Fruit fly (Drosophila melanogaster) whole organism, embryonic: Measurements from ENCODE around the gene bark.
A peak's percentile ranks its signal among the peaks of the same experiment; 100 is the strongest.

Experiments used
- B-H1 ChIP-seq: fragments of 200-800 bp; sonication (Bioruptor generic); IDR thresholded peaks from 3 replicates; pipeline ENCODE4 v1.3.6; 2022; ENCODE audit warnings: missing biosample characterization, missing genetic modification characterization
- Bgb ChIP-seq: fragments of 200-800 bp; sonication (Bioruptor generic); IDR thresholded peaks from 2 replicates; pipeline ENCODE4 v1.3.6; 2022; ENCODE audit warnings: missing biosample characterization, missing genetic modification characterization; ENCODE audit not compliant: partially characterized antibody
- BtbVII ChIP-seq: fragments of 200-800 bp; sonication (Bioruptor generic); optimal IDR thresholded peaks from 3 replicates; lab custom pipeline; 2017; ENCODE audit warnings: missing biosample characterization, mild to moderate bottlenecking, missing genetic modification characterization
- Bteb2 ChIP-seq: fragments of 200-800 bp; sonication (Bioruptor generic); optimal IDR thresholded peaks from 2 replicates; lab custom pipeline; 2016; ENCODE audit warnings: missing biosample characterization, missing genetic modification characterization
- CG10654 ChIP-seq: fragments of 200-800 bp; sonication (Bioruptor generic); optimal IDR thresholded peaks from 2 replicates; lab custom pipeline; 2016; ENCODE audit warnings: missing biosample characterization, missing genetic modification characterization
- CG12155 ChIP-seq: fragments of 200-800 bp; sonication (Bioruptor generic); optimal IDR thresholded peaks from 3 replicates; lab custom pipeline; 2016; ENCODE audit warnings: missing biosample characterization, missing genetic modification characterization
- CG14441 ChIP-seq: fragments of 200-800 bp; sonication (Bioruptor generic); IDR thresholded peaks from 2 replicates; pipeline ENCODE4 v1.3.6; 2022; ENCODE audit warnings: missing biosample characterization, missing genetic modification characterization
- CG15696 ChIP-seq: fragments of 200-800 bp; sonication (Bioruptor generic); optimal IDR thresholded peaks from 2 replicates; lab custom pipeline; 2019; ENCODE audit warnings: missing biosample characterization, mild to moderate bottlenecking, missing genetic modification characterization, moderate library complexity
- CG16863 ChIP-seq: fragments of 200-800 bp; sonication (Bioruptor generic); optimal IDR thresholded peaks from 3 replicates; lab custom pipeline; 2016; ENCODE audit warnings: missing biosample characterization, missing genetic modification characterization
- CG17361 ChIP-seq: fragments of 200-800 bp; sonication (Bioruptor generic); IDR thresholded peaks from 3 replicates; pipeline ENCODE4 v1.3.6; 2022; ENCODE audit warnings: missing biosample characterization, missing genetic modification characterization
- CG2120 ChIP-seq: fragments of 200-800 bp; sonication (Bioruptor generic); optimal IDR thresholded peaks from 3 replicates; lab custom pipeline; 2016; ENCODE audit warnings: missing biosample characterization, missing genetic modification characterization
- CG32772 ChIP-seq: fragments of 200-800 bp; sonication (Bioruptor generic); IDR thresholded peaks from 2 replicates; pipeline ENCODE4 v1.3.6; 2022; ENCODE audit warnings: missing biosample characterization, missing genetic modification characterization
- CG6654 ChIP-seq: fragments of 200-800 bp; sonication (Bioruptor generic); optimal IDR thresholded peaks from 2 replicates; lab custom pipeline; 2017; ENCODE audit warnings: missing biosample characterization, mild to moderate bottlenecking, missing genetic modification characterization
- CG7271 ChIP-seq: fragments of 200-800 bp; sonication (Bioruptor generic); optimal IDR thresholded peaks from 2 replicates; lab custom pipeline; 2018; ENCODE audit warnings: missing biosample characterization, mild to moderate bottlenecking, missing genetic modification characterization, moderate library complexity
- CG7839 ChIP-seq: fragments of 200-800 bp; sonication (Bioruptor generic); optimal IDR thresholded peaks from 3 replicates; lab custom pipeline; 2018; ENCODE audit warnings: missing biosample characterization, mild to moderate bottlenecking, missing genetic modification characterization, moderate library complexity
- CG8290 ChIP-seq, 3 experiments: fragments of 200-800 bp; sonication (Bioruptor generic); optimal IDR thresholded peaks; 2 replicates each; lab custom pipeline; 2016 to 2019; ENCODE audit warnings: missing biosample characterization in 3 of 3, missing genetic modification characterization in 3 of 3, mild to moderate bottlenecking in 2 of 3, moderate library complexity in 1 of 3
- CG8924 ChIP-seq: fragments of 200-800 bp; optimal IDR thresholded peaks from 3 replicates; lab custom pipeline; 2019; ENCODE audit warnings: missing biosample characterization, mild to moderate bottlenecking, missing genetic modification characterization, moderate library complexity
- CG9609 ChIP-seq: fragments of 200-800 bp; sonication (Bioruptor generic); optimal IDR thresholded peaks from 3 replicates; lab custom pipeline; 2016; ENCODE audit warnings: missing biosample characterization, missing genetic modification characterization
- CG9876 ChIP-seq: fragments of 200-800 bp; sonication (Bioruptor generic); optimal IDR thresholded peaks from 2 replicates; lab custom pipeline; 2016; ENCODE audit warnings: missing biosample characterization, missing genetic modification characterization
- CHES-1-like ChIP-seq: fragments of 200-800 bp; sonication (Bioruptor generic); optimal IDR thresholded peaks from 2 replicates; lab custom pipeline; 2016; ENCODE audit warnings: missing biosample characterization, missing genetic modification characterization
- Dad ChIP-seq: fragments of 200-800 bp; sonication (Bioruptor generic); optimal IDR thresholded peaks from 3 replicates; lab custom pipeline; 2016; ENCODE audit warnings: missing biosample characterization, missing genetic modification characterization
- Doc3 ChIP-seq: fragments of 200-800 bp; sonication (Bioruptor generic); IDR thresholded peaks from 3 replicates; pipeline ENCODE4 v1.3.6; 2022; ENCODE audit warnings: missing biosample characterization, missing genetic modification characterization; ENCODE audit not compliant: partially characterized antibody
- Ets97D ChIP-seq: fragments of 200-800 bp; sonication (Bioruptor generic); optimal IDR thresholded peaks from 3 replicates; lab custom pipeline; 2016; ENCODE audit warnings: missing biosample characterization, missing genetic modification characterization
- Fer1 ChIP-seq: fragments of 200-800 bp; sonication (Bioruptor generic); optimal IDR thresholded peaks from 2 replicates; lab custom pipeline; 2017; ENCODE audit warnings: missing biosample characterization, mild to moderate bottlenecking, missing genetic modification characterization
- HLH3B ChIP-seq: fragments of 200-800 bp; sonication (Bioruptor generic); IDR thresholded peaks from 2 replicates; pipeline ENCODE4 v1.3.6; 2022; ENCODE audit warnings: missing biosample characterization, missing genetic modification characterization
- HmgD ChIP-seq: fragments of 200-800 bp; sonication (Bioruptor generic); optimal IDR thresholded peaks from 3 replicates; lab custom pipeline; 2016; ENCODE audit warnings: missing biosample characterization, missing genetic modification characterization
- Hsf ChIP-seq: fragments of 200-800 bp; sonication (Bioruptor generic); optimal IDR thresholded peaks from 3 replicates; lab custom pipeline; 2016; ENCODE audit warnings: missing biosample characterization, missing genetic modification characterization
- NfI ChIP-seq: fragments of 200-800 bp; sonication (Bioruptor generic); optimal IDR thresholded peaks from 3 replicates; lab custom pipeline; 2018; ENCODE audit warnings: missing biosample characterization, mild to moderate bottlenecking, missing genetic modification characterization, moderate library complexity
- Optix ChIP-seq: fragments of 200-800 bp; sonication (Bioruptor generic); IDR thresholded peaks from 3 replicates; pipeline ENCODE4 v1.3.6; 2022; ENCODE audit warnings: missing biosample characterization, missing genetic modification characterization
- abd-A ChIP-seq: fragments of 200-800 bp; sonication (Bioruptor generic); optimal IDR thresholded peaks from 3 replicates; lab custom pipeline; 2019; ENCODE audit warnings: missing biosample characterization, mild to moderate bottlenecking, missing genetic modification characterization, moderate library complexity
- chif ChIP-seq, 2 experiments: fragments of 200-800 bp; sonication (Bioruptor generic); optimal IDR thresholded peaks; 3 replicates each; lab custom pipeline; 2016; ENCODE audit warnings: missing biosample characterization in 2 of 2, missing genetic modification characterization in 2 of 2
- chm ChIP-seq: fragments of 200-800 bp; sonication (Bioruptor generic); IDR thresholded peaks from 2 replicates; pipeline ENCODE4 v1.3.6; 2022; ENCODE audit warnings: missing biosample characterization, missing genetic modification characterization
- chn ChIP-seq: fragments of 200-800 bp; sonication (Bioruptor generic); optimal IDR thresholded peaks from 2 replicates; lab custom pipeline; 2016; ENCODE audit warnings: missing biosample characterization, missing genetic modification characterization
- danr ChIP-seq: fragments of 200-800 bp; sonication (Bioruptor generic); IDR thresholded peaks from 2 replicates; pipeline ENCODE4 v1.3.6; 2022; ENCODE audit warnings: missing biosample characterization, missing genetic modification characterization
- dati ChIP-seq: fragments of 200-800 bp; sonication (Bioruptor generic); IDR thresholded peaks from 2 replicates; pipeline ENCODE4 v1.3.6; 2022; ENCODE audit warnings: missing biosample characterization, missing genetic modification characterization
- ham ChIP-seq: fragments of 200-800 bp; sonication (Bioruptor generic); IDR thresholded peaks from 2 replicates; pipeline ENCODE4 v1.3.6; 2022; ENCODE audit warnings: missing biosample characterization, missing genetic modification characterization
- hb ChIP-seq: fragments of 200-800 bp; sonication (Bioruptor generic); IDR thresholded peaks from 3 replicates; pipeline ENCODE4 v1.3.6; 2022; ENCODE audit warnings: missing biosample characterization, missing genetic modification characterization; ENCODE audit not compliant: partially characterized antibody
- lab ChIP-seq: fragments of 200-800 bp; sonication (Bioruptor generic); optimal IDR thresholded peaks from 3 replicates; lab custom pipeline; 2017; ENCODE audit warnings: missing biosample characterization, missing genetic modification characterization, mild to moderate bottlenecking, moderate library complexity, missing genetic modification reagents
- lilli ChIP-seq: fragments of 200-800 bp; sonication (Bioruptor generic); optimal IDR thresholded peaks from 3 replicates; lab custom pipeline; 2016; ENCODE audit warnings: missing biosample characterization, missing genetic modification characterization
- mld ChIP-seq: fragments of 200-800 bp; sonication (Bioruptor generic); IDR thresholded peaks from 3 replicates; pipeline ENCODE4 v1.3.6; 2022; ENCODE audit warnings: missing biosample characterization, missing genetic modification characterization; ENCODE audit not compliant: partially characterized antibody
- nom ChIP-seq: fragments of 200-800 bp; sonication (Bioruptor generic); optimal IDR thresholded peaks from 2 replicates; lab custom pipeline; 2017; ENCODE audit warnings: missing biosample characterization, missing genetic modification characterization, mild to moderate bottlenecking, moderate library complexity, missing genetic modification reagents
- oc ChIP-seq: fragments of 200-800 bp; sonication (Bioruptor generic); optimal IDR thresholded peaks from 2 replicates; lab custom pipeline; 2018; ENCODE audit warnings: missing biosample characterization, mild to moderate bottlenecking, missing genetic modification characterization, moderate library complexity
- pan ChIP-seq, 4 experiments: fragments of >200 bp in 3 of 4; fragments of 200-800 bp in 1 of 4; sonication (Bioruptor generic) in 1 of 4; optimal IDR thresholded peaks in 3 of 4; IDR thresholded peaks in 1 of 4; 2 replicates each; pipeline versions ENCODE4 v1.3.6 to Lab custom; 2017 to 2022; ENCODE audit warnings: missing biosample characterization in 2 of 4, missing genetic modification characterization in 2 of 4, mixed read lengths in 1 of 4
- pzg ChIP-seq: fragments of 200-800 bp; sonication (Bioruptor generic); optimal IDR thresholded peaks from 3 replicates; lab custom pipeline; 2018; ENCODE audit warnings: missing biosample characterization, mild to moderate bottlenecking, missing genetic modification characterization, moderate library complexity
- row ChIP-seq: fragments of 200-800 bp; sonication (Bioruptor generic); IDR thresholded peaks from 3 replicates; pipeline ENCODE4 v1.3.6; 2022; ENCODE audit warnings: missing biosample characterization, missing genetic modification characterization
- sob ChIP-seq: fragments of 200-800 bp; sonication (Bioruptor generic); IDR thresholded peaks from 2 replicates; pipeline ENCODE4 v1.3.6; 2022; ENCODE audit warnings: missing biosample characterization, missing genetic modification characterization
- stwl ChIP-seq: fragments of 200-800 bp; sonication (Bioruptor generic); optimal IDR thresholded peaks from 3 replicates; lab custom pipeline; 2018; ENCODE audit warnings: missing biosample characterization, mild to moderate bottlenecking, missing genetic modification characterization, moderate library complexity
- toy ChIP-seq: fragments of 200-800 bp; sonication (Bioruptor generic); IDR thresholded peaks from 2 replicates; pipeline ENCODE4 v1.3.6; 2022; ENCODE audit warnings: missing biosample characterization, missing genetic modification characterization
- wdn ChIP-seq: fragments of 200-800 bp; sonication (Bioruptor generic); IDR thresholded peaks from 2 replicates; pipeline ENCODE4 v1.3.6; 2022; ENCODE audit warnings: missing biosample characterization, missing genetic modification characterization

Gene bark

DNA sequence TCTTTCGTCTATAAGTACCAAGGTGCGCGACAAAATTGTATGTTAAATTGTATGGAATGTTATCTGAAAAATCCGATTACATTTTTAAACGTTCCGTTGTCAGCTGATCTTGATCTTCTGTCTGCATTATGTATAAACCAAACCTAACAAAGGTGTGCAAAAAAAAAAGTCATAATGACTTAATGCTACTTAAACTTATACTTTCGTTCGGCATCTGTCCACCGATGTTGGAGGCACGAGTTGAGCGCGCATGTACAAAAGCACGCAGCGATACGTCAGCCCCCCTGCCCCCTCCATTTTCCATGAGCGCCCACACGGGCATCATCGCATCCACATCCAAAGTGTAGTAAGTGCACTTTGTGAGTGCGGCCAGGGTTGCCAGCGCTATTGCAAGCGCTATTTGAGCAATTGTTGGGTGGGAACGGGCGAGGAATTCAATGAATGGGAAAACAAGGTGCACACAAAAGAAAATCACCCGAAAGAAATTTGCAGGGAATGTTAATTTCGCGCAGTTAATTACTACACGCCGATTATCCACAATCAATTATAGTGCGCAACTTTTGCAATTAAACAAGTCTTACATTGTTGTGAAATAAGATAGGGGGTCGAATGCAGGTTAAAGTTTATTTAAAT lies 17.8 kb downstream of the bark start (continued):
- TF ChIP-seq abd-A (tag; lab: Kevin White, UChicago) (peak; percentile 98), pzg (GFP tag; lab: Kevin White, UChicago) (peak; percentile 30), lab (GFP tag; lab: Kevin White, UChicago) (peak; percentile 99), CG14441 (peak; percentile 98), Ets97D (peak; percentile 92), CG10654 (peak; percentile 97), Hsf (GFP tag; lab: Kevin White, UChicago) (peak; percentile 98), oc (tag; lab: Kevin White, UChicago) (peak; percentile 99), lilli (GFP tag; lab: Kevin White, UChicago) (peak; percentile 97), ham (GFP tag; lab: Robert Waterston, UW) (peak; percentile 67; the same call in 1 of the 2 replicates), chif (GFP tag; optimal IDR thresholded peaks at IDR 0.05; lab: Kevin White, UChicago) (peak; percentile 98), mld (GFP tag; lab: Robert Waterston, UW) (no peak), CG12155 (GFP tag; lab: Kevin White, UChicago) (peak; percentile 95), toy (GFP tag; lab: Robert Waterston, UW) (peak; percentile 91), sob (peak; percentile 97), pan (optimal IDR thresholded peaks at IDR 0.05; lab: Kevin White, UChicago) (no peak), pan (GFP tag; optimal IDR thresholded peaks at IDR 0.05 in 1 of 2, IDR thresholded peaks at IDR 0.05 in 1 of 2) (peak in 1 of 2 experiments; percentile 99), CHES-1-like (GFP tag; lab: Kevin White, UChicago) (peak; percentile 98), chm (GFP tag; lab: Robert Waterston, UW) (peak; percentile 98), CG9609 (GFP tag; lab: Kevin White, UChicago) (peak; percentile 97), HLH3B (GFP tag; lab: Robert Waterston, UW) (peak; percentile 98), CG8924 (tag; lab: Kevin White, UChicago) (peak; percentile 97), CG15696 (tag; lab: Kevin White, UChicago) (peak; percentile 90), row (GFP tag; lab: Robert Waterston, UW) (peak; percentile 99), chn (GFP tag; lab: Kevin White, UChicago) (peak; percentile 97), nom (peak; percentile 98), danr (GFP tag; lab: Robert Waterston, UW) (peak; percentile 96), CG16863 (GFP tag; lab: Kevin White, UChicago) (peak; percentile 98), HmgD (GFP tag; lab: Kevin White, UChicago) (peak; percentile 94), Fer1 (GFP tag; lab: Kevin White, UChicago) (peak; percentile 99), CG17361 (peak; percentile 93), B-H1 (GFP tag; lab: Robert Waterston, UW) (peak; percentile 97), Dad (GFP tag; lab: Kevin White, UChicago) (peak; percentile 98), hb (GFP tag; lab: Robert Waterston, UW) (no peak), CG7271 (tag; lab: Kevin White, UChicago) (peak; percentile 89), Bgb (GFP tag; lab: Robert Waterston, UW) (no peak), Doc3 (GFP tag; lab: Robert Waterston, UW) (no peak), CG6654 (GFP tag; lab: Kevin White, UChicago) (peak; percentile 92), Optix (GFP tag; lab: Robert Waterston, UW) (peak; percentile 98), CG32772 (GFP tag; lab: Robert Waterston, UW) (peak; percentile 97), CG2120 (peak; percentile 97), Bteb2 (GFP tag; lab: Kevin White, UChicago) (peak; percentile 96), CG8290 (GFP tag; optimal IDR thresholded peaks at IDR 0.05; lab: Kevin White, UChicago) (peak; percentile 92), CG8290 (tag; optimal IDR thresholded peaks at IDR 0.05; lab: Kevin White, UChicago) (peak; percentile 91 to 99), stwl (tag; lab: Kevin White, UChicago) (peak; percentile 66), CG9876 (GFP tag; lab: Kevin White, UChicago) (peak; percentile 94), wdn (GFP tag; lab: Robert Waterston, UW) (peak; percentile 95), dati (GFP tag; lab: Robert Waterston, UW) (peak; percentile 96), CG7839 (peak; percentile 99), BtbVII (GFP tag; lab: Kevin White, UChicago) (peak; percentile 98), NfI (GFP tag; lab: Kevin White, UChicago) (peak; percentile 99)
